Fruit fly (Drosophila melanogaster): ENCODE results near the gene sob.

DNA sequence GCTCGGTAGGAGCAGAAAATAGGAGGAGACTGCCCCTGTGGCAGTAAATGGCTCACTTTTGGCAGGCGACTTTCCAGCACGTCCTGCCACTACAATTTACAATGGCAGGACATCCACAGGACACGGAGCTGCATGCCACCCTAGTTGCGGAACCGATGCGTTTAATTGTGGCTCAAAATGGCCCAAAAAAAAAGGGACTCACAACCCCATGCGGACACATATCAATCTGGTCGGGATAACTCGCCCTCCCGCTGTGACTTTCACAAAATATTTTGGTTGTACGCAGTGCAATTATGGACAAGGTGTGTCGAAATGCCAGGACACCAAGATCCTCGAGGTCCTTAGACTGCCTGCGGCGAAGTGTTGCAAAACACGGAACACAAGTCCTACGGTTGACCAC is 22.0 kb upstream of the sob start:
- no peak for TF ChIP-seq CTCF (optimal IDR thresholded peaks at IDR 0.05)
- no peak for TF ChIP-seq CG8478 (optimal IDR thresholded peaks at IDR 0.05)
